Worm (Caenorhabditis elegans): Measurements from ENCODE around the gene Y57A10B.7.

DNA sequence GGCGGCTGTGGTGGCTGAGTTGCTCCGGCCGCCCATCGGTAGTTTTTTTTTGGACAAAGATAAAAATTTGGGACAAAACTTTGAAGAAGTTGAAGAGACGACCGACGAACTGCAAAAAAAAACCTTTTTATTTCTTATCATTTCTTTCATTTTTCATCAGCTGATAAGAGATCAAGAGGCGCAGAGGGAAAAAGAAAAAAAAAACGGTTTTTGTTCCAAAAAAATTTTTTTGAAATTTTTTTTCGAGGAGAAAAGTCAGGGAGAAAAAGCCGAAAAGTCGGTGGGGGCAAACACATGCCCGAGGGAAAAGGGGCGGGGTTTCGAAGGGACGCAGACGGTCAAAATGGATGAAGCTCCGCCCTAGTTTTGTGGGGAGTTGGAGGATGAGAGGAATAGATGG, 41.5 kb downstream of the Y57A10B.7 start, which contains the start of gene ras-1:
- TF ChIP-seq him-1 (tag; optimal IDR thresholded peaks at IDR 0.05) (no peak), dao-5 (tag; optimal IDR thresholded peaks at IDR 0.05) (no peak)
